Worm (Caenorhabditis elegans) whole organism, midembryonic: ENCODE data around the gene col-14.

Experiments used
- T22C8.4 ChIP-seq: fragments of 200-800 bp; sonication (Bioruptor generic); IDR thresholded peaks from 2 replicates; pipeline ENCODE4 v1.3.6; 2022; ENCODE audit warnings: missing genetic modification characterization, missing compliant biosample characterization
- cog-1 ChIP-seq: sonication (generic microtip); optimal IDR thresholded peaks from 2 replicates; lab custom pipeline; 2016; ENCODE audit warnings: missing genetic modification characterization, missing compliant biosample characterization
- flt-1 ChIP-seq: fragments of 200-800 bp; sonication (Bioruptor generic); IDR thresholded peaks from 2 replicates; pipeline ENCODE4 v1.3.6; 2022; ENCODE audit warnings: missing genetic modification characterization, missing compliant biosample characterization
- klf-2 ChIP-seq: fragments of 200-800 bp; sonication (Bioruptor generic); conservative IDR thresholded peaks from 2 replicates; pipeline ENCODE4 v1.3.6; 2022; ENCODE audit warnings: missing genetic modification reagents, missing genetic modification characterization, missing compliant biosample characterization
- med-1 ChIP-seq: sonication (generic microtip); optimal IDR thresholded peaks from 2 replicates; lab custom pipeline; 2017; ENCODE audit warnings: missing genetic modification characterization, mild to moderate bottlenecking, missing compliant biosample characterization, antibody characterized with exemption, missing genetic modification reagents; ENCODE audit not compliant: insufficient read depth
- ref-1 ChIP-seq: fragments of 200-800 bp; sonication (Bioruptor generic); conservative IDR thresholded peaks from 2 replicates; pipeline ENCODE4 v1.3.6; 2022; ENCODE audit warnings: missing genetic modification reagents, missing genetic modification characterization, missing compliant biosample characterization
- tab-1 ChIP-seq: fragments of 200-800 bp; sonication (Bioruptor generic); IDR thresholded peaks from 2 replicates; pipeline ENCODE4 v1.3.6; 2022; ENCODE audit warnings: missing genetic modification characterization, missing compliant biosample characterization
- ztf-23 ChIP-seq: fragments of 200-800 bp; sonication (Bioruptor generic); IDR thresholded peaks from 2 replicates; pipeline ENCODE4 v1.3.6; 2022; ENCODE audit warnings: missing genetic modification reagents, missing genetic modification characterization, missing compliant biosample characterization
- ztf-29 ChIP-seq: fragments of 200-800 bp; sonication (Bioruptor generic); IDR thresholded peaks from 2 replicates; pipeline ENCODE4 v1.3.6; 2022; ENCODE audit warnings: missing genetic modification reagents, missing genetic modification characterization, missing compliant biosample characterization

The col-14 gene

ce11 chrIV:7782292-7782691 is 29.1 kb downstream of the col-14 start, which contains the start of gene sec-10:
TSS of gene sec-10 (minus strand) at chrIV:7782499.
- TF ChIP-seq tab-1 (no peak), cog-1 (tag; lab: Kevin White, UChicago) (no peak), ztf-23 (GFP tag; lab: Robert Waterston, UW) (no peak), ref-1 (no peak), flt-1 (GFP tag; lab: Robert Waterston, UW) (no peak), med-1 (GFP tag; lab: Kevin White, UChicago) (no peak), T22C8.4 (no peak), klf-2 (GFP tag; lab: Robert Waterston, UW) (no peak), ztf-29 (GFP tag; lab: Robert Waterston, UW) (no peak)

- TF ChIP-seq tab-1 (no peak), T22C8.4 (no peak), klf-2 (GFP tag; lab: Robert Waterston, UW) (no peak), flt-1 (GFP tag; lab: Robert Waterston, UW) (no peak), med-1 (GFP tag; lab: Kevin White, UChicago) (no peak), ztf-29 (GFP tag; lab: Robert Waterston, UW) (no peak), ztf-23 (GFP tag; lab: Robert Waterston, UW) (no peak), cog-1 (tag; lab: Kevin White, UChicago) (no peak)
These were observed 30.7 kb downstream of the col-14 start, which contains the start of gene tag-321 for ce11 chrIV:7783801-7784411. TSS of gene tag-321 (minus strand) at chrIV:7783851.

ce11 chrIV:7785506-7786065 is 32.4 kb downstream of the col-14 start, which contains the start of gene tag-322:
TSS of gene tag-322 (minus strand) at chrIV:7785556.
- TF ChIP-seq cog-1 (tag; lab: Kevin White, UChicago) = peak; percentile 32
- TF ChIP-seq ref-1 = no peak

ce11 chrIV:7789521-7789949 is 36.3 kb downstream of the col-14 start, which contains the start of gene imp-3:
TSS of gene imp-3 (minus strand) at chrIV:7789613.
- TF ChIP-seq flt-1 (GFP tag; lab: Robert Waterston, UW) = no peak
- no peak for TF ChIP-seq ztf-29 (GFP tag; lab: Robert Waterston, UW)
- no peak for TF ChIP-seq med-1 (GFP tag; lab: Kevin White, UChicago)
- TF ChIP-seq ztf-23 (GFP tag; lab: Robert Waterston, UW) = no peak
- no peak for TF ChIP-seq ref-1
- TF ChIP-seq cog-1 (tag; lab: Kevin White, UChicago) = no peak
- TF ChIP-seq klf-2 (GFP tag; lab: Robert Waterston, UW) = no peak
- TF ChIP-seq T22C8.4 = no peak
- TF ChIP-seq tab-1 = no peak

ce11 chrIV:7790151-7790691 is 37.0 kb downstream of the col-14 start:
- TF ChIP-seq ztf-29 (GFP tag; lab: Robert Waterston, UW) = no peak
- no peak for TF ChIP-seq klf-2 (GFP tag; lab: Robert Waterston, UW)
- no peak for TF ChIP-seq T22C8.4
- no peak for TF ChIP-seq ref-1
- TF ChIP-seq ztf-23 (GFP tag; lab: Robert Waterston, UW) = no peak
- no peak for TF ChIP-seq flt-1 (GFP tag; lab: Robert Waterston, UW)
- no peak for TF ChIP-seq cog-1 (tag; lab: Kevin White, UChicago)
- no peak for TF ChIP-seq tab-1
- TF ChIP-seq med-1 (GFP tag; lab: Kevin White, UChicago) = no peak

ce11 chrIV:7790801-7791588 is 37.8 kb downstream of the col-14 start, which contains the start of gene rsp-6:
TSS of gene rsp-6 (minus strand) at chrIV:7791229.
- peak; percentile 73 for TF ChIP-seq cog-1 (tag; lab: Kevin White, UChicago)
- TF ChIP-seq med-1 (GFP tag; lab: Kevin White, UChicago) = no peak
- no peak for TF ChIP-seq ztf-29 (GFP tag; lab: Robert Waterston, UW)
- peak; percentile 67; the same call in 1 of the 2 replicates for TF ChIP-seq flt-1 (GFP tag; lab: Robert Waterston, UW)
- no peak for TF ChIP-seq tab-1
- TF ChIP-seq klf-2 (GFP tag; lab: Robert Waterston, UW) = no peak
- TF ChIP-seq ref-1 = no peak
- no peak for TF ChIP-seq T22C8.4
- no peak for TF ChIP-seq ztf-23 (GFP tag; lab: Robert Waterston, UW)

- TF ChIP-seq flt-1 (GFP tag; lab: Robert Waterston, UW) (no peak), cog-1 (tag; lab: Kevin White, UChicago) (no peak), klf-2 (GFP tag; lab: Robert Waterston, UW) (no peak), ztf-29 (GFP tag; lab: Robert Waterston, UW) (no peak), ztf-23 (GFP tag; lab: Robert Waterston, UW) (no peak), tab-1 (no peak), T22C8.4 (no peak), ref-1 (no peak), med-1 (GFP tag; lab: Kevin White, UChicago) (no peak)
These were observed 38.7 kb downstream of the col-14 start, which contains the start of gene C33H5.13 for ce11 chrIV:7791821-7792446. TSS of gene C33H5.13 (minus strand) at chrIV:7792263.

- TF ChIP-seq tab-1 = no peak
- TF ChIP-seq med-1 (GFP tag; lab: Kevin White, UChicago) = no peak
- TF ChIP-seq flt-1 (GFP tag; lab: Robert Waterston, UW) = no peak
- no peak for TF ChIP-seq klf-2 (GFP tag; lab: Robert Waterston, UW)
- TF ChIP-seq ztf-29 (GFP tag; lab: Robert Waterston, UW) = no peak
- TF ChIP-seq ztf-23 (GFP tag; lab: Robert Waterston, UW) = no peak
- no peak for TF ChIP-seq cog-1 (tag; lab: Kevin White, UChicago)
- TF ChIP-seq ref-1 = no peak
- TF ChIP-seq T22C8.4 = no peak
These were observed 41.5 kb downstream of the col-14 start, which contains the start of gene ntp-1 for ce11 chrIV:7794709-7795108. TSS of gene ntp-1 (minus strand) at chrIV:7794809.
